Fruit fly (Drosophila melanogaster) S2 (cell line): ENCODE measurements around the gene CG43779.

Source experiments
- CG8478 ChIP-seq: fragments of >200 bp; optimal IDR thresholded peaks from 2 replicates; lab custom pipeline; 2018
- CTCF ChIP-seq, 2 experiments: fragments of >200 bp; optimal IDR thresholded peaks; 2 replicates each; lab custom pipeline; 2018

DNA sequence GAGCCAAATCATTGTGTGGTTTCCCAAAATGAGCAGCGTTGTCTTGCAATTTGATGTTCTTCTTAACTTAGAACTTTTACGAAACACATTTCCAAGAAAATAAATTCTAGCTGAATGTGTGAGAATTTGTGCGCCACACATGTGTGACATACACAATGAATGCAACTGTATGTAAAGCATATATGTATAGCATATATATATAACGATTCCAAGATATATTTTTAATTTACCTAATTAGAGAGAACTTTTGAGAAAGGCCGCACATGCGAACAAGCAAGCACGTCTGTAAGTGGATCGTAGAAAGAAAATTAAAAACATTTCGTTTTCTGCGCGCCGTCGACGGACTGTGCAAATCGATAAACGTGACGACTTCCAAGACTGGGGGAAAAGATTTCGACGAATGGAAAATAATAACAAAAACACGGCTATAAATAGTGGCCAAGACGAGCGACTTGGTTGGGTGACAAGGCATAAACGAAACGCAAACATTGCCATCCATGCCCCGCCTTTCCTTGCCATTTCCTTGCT is 14.5 kb downstream of the CG43779 start:
- TF ChIP-seq CG8478 (lab: Kevin White, UChicago): no peak
- no peak for TF ChIP-seq CTCF (optimal IDR thresholded peaks at IDR 0.05; lab: Kevin White, UChicago)
